Worm (Caenorhabditis elegans): ENCODE data around the gene F33H1.4.

- no peak for TF ChIP-seq tbx-11 (GFP tag; IDR thresholded peaks at IDR 0.05)
- TF ChIP-seq ama-1 (optimal IDR thresholded peaks at IDR 0.05), result no peak
- no peak for TF ChIP-seq flt-1 (GFP tag; IDR thresholded peaks at IDR 0.05)
- no peak for TF ChIP-seq hmbx-1 (tag; optimal IDR thresholded peaks at IDR 0.05)
- no peak for TF ChIP-seq tbx-37 (GFP tag; conservative IDR thresholded peaks at IDR 0.05)
- TF ChIP-seq aly-1 (tag; optimal IDR thresholded peaks at IDR 0.05), result no peak
- TF ChIP-seq hnd-1 (tag; optimal IDR thresholded peaks at IDR 0.05), result no peak
- TF ChIP-seq B0310.2 (tag; optimal IDR thresholded peaks at IDR 0.05), result no peak
- TF ChIP-seq pes-1 (GFP tag; IDR thresholded peaks at IDR 0.05), result no peak
- no peak for TF ChIP-seq ceh-13 (GFP tag; optimal IDR thresholded peaks at IDR 0.05)
Observed at ce11 chrII:10199906-10200305, 25.5 kb downstream of the F33H1.4 start, which contains the start of gene R05H5.4.
